Fruit fly (Drosophila melanogaster) whole organism, embryonic: ENCODE results near the gene alpha-Man-Ia.

Experiments
- Ada2b ChIP-seq: fragments of 200-800 bp; sonication (Bioruptor generic); IDR thresholded peaks from 2 replicates; pipeline ENCODE4 v1.3.6; 2022; ENCODE audit warnings: missing biosample characterization, missing genetic modification characterization
- Atf6 ChIP-seq: fragments of 200-800 bp; sonication (Bioruptor generic); IDR thresholded peaks from 2 replicates; pipeline ENCODE4 v1.3.6; 2022; ENCODE audit warnings: missing biosample characterization, missing genetic modification characterization
- Bdp1 ChIP-seq: fragments of 200-800 bp; sonication (Bioruptor generic); optimal IDR thresholded peaks from 3 replicates; lab custom pipeline; 2016; ENCODE audit warnings: missing biosample characterization, missing genetic modification characterization
- CG11504 ChIP-seq: fragments of 200-800 bp; sonication (Bioruptor generic); optimal IDR thresholded peaks from 3 replicates; lab custom pipeline; 2019; ENCODE audit warnings: missing biosample characterization, mild to moderate bottlenecking, missing genetic modification characterization, moderate library complexity
- CG12236 ChIP-seq: fragments of 200-800 bp; sonication (Bioruptor generic); optimal IDR thresholded peaks from 2 replicates; lab custom pipeline; 2016; ENCODE audit warnings: missing biosample characterization, missing genetic modification characterization
- CG14014 ChIP-seq: fragments of 200-800 bp; sonication (Bioruptor generic); IDR thresholded peaks from 2 replicates; pipeline ENCODE4 v1.3.6; 2022; ENCODE audit warnings: missing biosample characterization, missing genetic modification characterization
- CG14667 ChIP-seq: fragments of 200-800 bp; sonication (Bioruptor generic); IDR thresholded peaks from 2 replicates; pipeline ENCODE4 v1.3.6; 2022; ENCODE audit warnings: missing biosample characterization, missing genetic modification characterization
- CG14860 ChIP-seq: fragments of 200-800 bp; sonication (Bioruptor generic); IDR thresholded peaks from 3 replicates; pipeline ENCODE4 v1.3.6; 2022; ENCODE audit warnings: missing biosample characterization, missing genetic modification characterization; ENCODE audit not compliant: partially characterized antibody
- CG15601 ChIP-seq: fragments of 200-800 bp; sonication (Bioruptor generic); optimal IDR thresholded peaks from 3 replicates; lab custom pipeline; 2019; ENCODE audit warnings: missing biosample characterization, mild to moderate bottlenecking, missing genetic modification characterization, moderate library complexity
- CG17361 ChIP-seq: fragments of 200-800 bp; sonication (Bioruptor generic); IDR thresholded peaks from 3 replicates; pipeline ENCODE4 v1.3.6; 2022; ENCODE audit warnings: missing biosample characterization, missing genetic modification characterization
- CG18599 ChIP-seq: fragments of 200-800 bp; sonication (Bioruptor generic); optimal IDR thresholded peaks from 3 replicates; lab custom pipeline; 2017; ENCODE audit warnings: missing biosample characterization, missing genetic modification characterization, mild to moderate bottlenecking, moderate library complexity, missing genetic modification reagents
- CG2116 ChIP-seq: fragments of 200-800 bp; sonication (Bioruptor generic); optimal IDR thresholded peaks from 3 replicates; lab custom pipeline; 2018; ENCODE audit warnings: missing biosample characterization, mild to moderate bottlenecking, missing genetic modification characterization
- CG32532 ChIP-seq: fragments of 200-800 bp; sonication (Bioruptor generic); IDR thresholded peaks from 2 replicates; pipeline ENCODE4 v1.3.6; 2022; ENCODE audit warnings: missing biosample characterization, missing genetic modification characterization
- CG3281 ChIP-seq: fragments of 200-800 bp; sonication (Bioruptor generic); optimal IDR thresholded peaks from 3 replicates; lab custom pipeline; 2017; ENCODE audit warnings: missing biosample characterization, mild to moderate bottlenecking, missing genetic modification characterization
- CG33557 ChIP-seq: fragments of 200-800 bp; sonication (Bioruptor generic); optimal IDR thresholded peaks from 2 replicates; lab custom pipeline; 2019; ENCODE audit warnings: missing biosample characterization, mild to moderate bottlenecking, missing genetic modification characterization, moderate library complexity
- CG3838 ChIP-seq: fragments of 200-800 bp; sonication (Bioruptor generic); optimal IDR thresholded peaks from 3 replicates; lab custom pipeline; 2016; ENCODE audit warnings: missing biosample characterization, missing genetic modification characterization
- CG4282 ChIP-seq: fragments of 200-800 bp; sonication (Bioruptor generic); optimal IDR thresholded peaks from 2 replicates; lab custom pipeline; 2016; ENCODE audit warnings: missing biosample characterization, missing genetic modification characterization
- CG4424 ChIP-seq: fragments of 200-800 bp; sonication (Bioruptor generic); optimal IDR thresholded peaks from 3 replicates; lab custom pipeline; 2016; ENCODE audit warnings: missing biosample characterization, missing genetic modification characterization
- CG4730 ChIP-seq: fragments of 200-800 bp; sonication (Bioruptor generic); IDR thresholded peaks from 2 replicates; pipeline ENCODE4 v1.3.6; 2022; ENCODE audit warnings: missing biosample characterization, missing genetic modification characterization
- CG5245 ChIP-seq: fragments of 200-800 bp; sonication (Bioruptor generic); optimal IDR thresholded peaks from 3 replicates; lab custom pipeline; 2016; ENCODE audit warnings: missing biosample characterization, missing genetic modification characterization
- CG6175 ChIP-seq: fragments of 200-800 bp; sonication (Bioruptor generic); IDR thresholded peaks from 3 replicates; pipeline ENCODE4 v1.3.6; 2022; ENCODE audit warnings: missing biosample characterization, missing genetic modification characterization
- CG6765 ChIP-seq: fragments of 200-800 bp; sonication (Bioruptor generic); optimal IDR thresholded peaks from 3 replicates; lab custom pipeline; 2017; ENCODE audit warnings: missing biosample characterization, mild to moderate bottlenecking, missing genetic modification characterization
- CG8290 ChIP-seq, 3 experiments: fragments of 200-800 bp; sonication (Bioruptor generic); optimal IDR thresholded peaks; 2 replicates each; lab custom pipeline; 2016 to 2019; ENCODE audit warnings: missing biosample characterization in 3 of 3, missing genetic modification characterization in 3 of 3, mild to moderate bottlenecking in 2 of 3, moderate library complexity in 1 of 3
- CG9876 ChIP-seq: fragments of 200-800 bp; sonication (Bioruptor generic); optimal IDR thresholded peaks from 2 replicates; lab custom pipeline; 2016; ENCODE audit warnings: missing biosample characterization, missing genetic modification characterization
- CG9932 ChIP-seq: fragments of 200-800 bp; sonication (Bioruptor generic); IDR thresholded peaks from 2 replicates; pipeline ENCODE4 v1.3.6; 2022; ENCODE audit warnings: missing biosample characterization, missing genetic modification characterization
- Chrac-16 ChIP-seq: fragments of 200-800 bp; sonication (Bioruptor generic); optimal IDR thresholded peaks from 3 replicates; lab custom pipeline; 2016; ENCODE audit warnings: missing biosample characterization, missing genetic modification characterization
- Dip2 ChIP-seq: fragments of 200-800 bp; sonication (Bioruptor generic); IDR thresholded peaks from 2 replicates; pipeline ENCODE4 v1.3.6; 2022; ENCODE audit warnings: missing biosample characterization, missing genetic modification characterization
- ERR ChIP-seq: fragments of 200-800 bp; sonication (Bioruptor generic); optimal IDR thresholded peaks from 2 replicates; lab custom pipeline; 2016; ENCODE audit warnings: missing biosample characterization, missing genetic modification characterization
- HLH4C ChIP-seq: fragments of 200-800 bp; sonication (Bioruptor generic); IDR thresholded peaks from 3 replicates; pipeline ENCODE4 v1.3.6; 2022; ENCODE audit warnings: missing biosample characterization, missing genetic modification characterization; ENCODE audit not compliant: partially characterized antibody
- HmgZ ChIP-seq: fragments of 200-800 bp; sonication (Bioruptor generic); optimal IDR thresholded peaks from 2 replicates; lab custom pipeline; 2018; ENCODE audit warnings: missing biosample characterization, mild to moderate bottlenecking, missing genetic modification characterization
- Lhr ChIP-seq: fragments of 200-800 bp; sonication (Bioruptor generic); optimal IDR thresholded peaks from 3 replicates; lab custom pipeline; 2017; ENCODE audit warnings: mild to moderate bottlenecking, missing biosample characterization, missing genetic modification reagents, missing genetic modification characterization
- Ravus ChIP-seq: fragments of 200-800 bp; sonication (Bioruptor generic); IDR thresholded peaks from 2 replicates; pipeline ENCODE4 v1.3.6; 2022; ENCODE audit warnings: missing biosample characterization, missing genetic modification characterization
- Side ChIP-seq: fragments of 200-800 bp; sonication (Bioruptor generic); optimal IDR thresholded peaks from 2 replicates; lab custom pipeline; 2016; ENCODE audit warnings: missing biosample characterization, missing genetic modification characterization
- Sin3A ChIP-seq: fragments of >200 bp; optimal IDR thresholded peaks from 2 replicates; lab custom pipeline; 2018
- Tbp ChIP-seq: fragments of >200 bp; optimal IDR thresholded peaks from 2 replicates; lab custom pipeline; 2018; ENCODE audit warnings: missing biosample characterization, missing genetic modification characterization
- ac ChIP-seq: fragments of 200-800 bp; sonication (Bioruptor generic); optimal IDR thresholded peaks from 3 replicates; lab custom pipeline; 2017; ENCODE audit warnings: missing biosample characterization, mild to moderate bottlenecking, missing genetic modification characterization
- ato ChIP-seq: fragments of 200-800 bp; sonication (Bioruptor generic); IDR thresholded peaks from 2 replicates; pipeline ENCODE4 v1.3.6; 2022; ENCODE audit warnings: missing biosample characterization, missing genetic modification characterization; ENCODE audit not compliant: partially characterized antibody
- bowl ChIP-seq: fragments of 200-800 bp; sonication (Bioruptor generic); IDR thresholded peaks from 2 replicates; pipeline ENCODE4 v1.3.6; 2022; ENCODE audit warnings: missing biosample characterization, missing genetic modification characterization
- bsh ChIP-seq, 2 experiments: fragments of 200-800 bp; sonication (Bioruptor generic); optimal IDR thresholded peaks; 2 replicates each; lab custom pipeline; 2017 to 2018; ENCODE audit warnings: mild to moderate bottlenecking in 2 of 2, missing biosample characterization in 2 of 2, missing genetic modification characterization in 2 of 2, moderate library complexity in 1 of 2
- chn ChIP-seq: fragments of 200-800 bp; sonication (Bioruptor generic); optimal IDR thresholded peaks from 2 replicates; lab custom pipeline; 2016; ENCODE audit warnings: missing biosample characterization, missing genetic modification characterization
- crc ChIP-seq: fragments of 200-800 bp; sonication (Bioruptor generic); optimal IDR thresholded peaks from 2 replicates; lab custom pipeline; 2016; ENCODE audit warnings: missing biosample characterization, missing genetic modification characterization
- croc ChIP-seq: fragments of 200-800 bp; sonication (Bioruptor generic); conservative IDR thresholded peaks from 3 replicates; pipeline ENCODE4 v1.3.6; 2022; ENCODE audit warnings: missing biosample characterization, missing genetic modification characterization
- en ChIP-seq: fragments of 200-800 bp; sonication (Bioruptor generic); optimal IDR thresholded peaks from 2 replicates; lab custom pipeline; 2016; ENCODE audit warnings: missing biosample characterization, missing genetic modification characterization
- gfzf ChIP-seq: fragments of 200-800 bp; sonication (Bioruptor generic); optimal IDR thresholded peaks from 2 replicates; lab custom pipeline; 2016; ENCODE audit warnings: missing biosample characterization, mild to moderate bottlenecking, missing genetic modification characterization, moderate library complexity
- inv ChIP-seq: fragments of 200-800 bp; sonication (Bioruptor generic); IDR thresholded peaks from 2 replicates; pipeline ENCODE4 v1.3.6; 2022; ENCODE audit warnings: missing biosample characterization, missing genetic modification characterization; ENCODE audit not compliant: partially characterized antibody
- kah ChIP-seq: fragments of 200-800 bp; sonication (Bioruptor generic); optimal IDR thresholded peaks from 2 replicates; lab custom pipeline; 2018; ENCODE audit warnings: missing biosample characterization, mild to moderate bottlenecking, missing genetic modification characterization
- maf-S ChIP-seq: fragments of 200-800 bp; sonication (Bioruptor generic); optimal IDR thresholded peaks from 2 replicates; lab custom pipeline; 2016; ENCODE audit warnings: missing biosample characterization, missing genetic modification characterization
- oc ChIP-seq: fragments of 200-800 bp; sonication (Bioruptor generic); optimal IDR thresholded peaks from 2 replicates; lab custom pipeline; 2018; ENCODE audit warnings: missing biosample characterization, mild to moderate bottlenecking, missing genetic modification characterization, moderate library complexity
- ro ChIP-seq: fragments of 200-800 bp; sonication (Bioruptor generic); IDR thresholded peaks from 2 replicates; pipeline ENCODE4 v1.3.6; 2022; ENCODE audit warnings: missing biosample characterization, missing genetic modification characterization
- row ChIP-seq: fragments of 200-800 bp; sonication (Bioruptor generic); IDR thresholded peaks from 3 replicates; pipeline ENCODE4 v1.3.6; 2022; ENCODE audit warnings: missing biosample characterization, missing genetic modification characterization
- sens-2 ChIP-seq: fragments of 200-800 bp; sonication (Bioruptor generic); IDR thresholded peaks from 2 replicates; pipeline ENCODE4 v1.3.6; 2022; ENCODE audit warnings: missing biosample characterization, missing genetic modification characterization
- zen2 ChIP-seq: fragments of 200-800 bp; sonication (Bioruptor generic); IDR thresholded peaks from 3 replicates; pipeline ENCODE4 v1.3.6; 2022; ENCODE audit warnings: missing biosample characterization, missing genetic modification characterization; ENCODE audit not compliant: partially characterized antibody

alpha-Man-Ia gene

dm6 chrX:10367801-10368203 is 42.0 kb upstream of the alpha-Man-Ia start, which contains the start of gene CG17841 (continued):
- TF ChIP-seq CG32532 (no peak), CG9876 (GFP tag; lab: Kevin White, UChicago) (no peak), CG11504 (tag; lab: Kevin White, UChicago) (peak; percentile 69), CG6765 (GFP tag; lab: Kevin White, UChicago) (no peak), CG4282 (GFP tag; lab: Kevin White, UChicago) (no peak), CG12236 (GFP tag; lab: Kevin White, UChicago) (no peak), sens-2 (GFP tag; lab: Robert Waterston, UW) (no peak), row (GFP tag; lab: Robert Waterston, UW) (no peak), maf-S (GFP tag; lab: Kevin White, UChicago) (no peak), gfzf (peak; percentile 86), CG5245 (no peak), HLH4C (GFP tag; lab: Robert Waterston, UW) (peak; percentile 65), chn (GFP tag; lab: Kevin White, UChicago) (no peak), CG2116 (GFP tag; lab: Kevin White, UChicago) (peak; percentile 89), Lhr (GFP tag; lab: Kevin White, UChicago) (peak; percentile 76), ro (no peak), CG17361 (no peak), CG18599 (GFP tag; lab: Kevin White, UChicago) (no peak), Dip2 (GFP tag; lab: Robert Waterston, UW) (no peak), en (GFP tag; lab: Kevin White, UChicago) (no peak), Ravus (no peak), ac (GFP tag; lab: Kevin White, UChicago) (no peak), Ada2b (GFP tag; lab: Robert Waterston, UW) (no peak), Atf6 (GFP tag; lab: Robert Waterston, UW) (no peak), kah (peak; percentile 26), Tbp (GFP tag; lab: Kevin White, UChicago) (no peak), CG3281 (GFP tag; lab: Kevin White, UChicago) (no peak), Sin3A (lab: Kevin White, UChicago) (peak; percentile 87), inv (no peak), Bdp1 (GFP tag; lab: Kevin White, UChicago) (no peak), bsh (GFP tag; optimal IDR thresholded peaks at IDR 0.05; lab: Kevin White, UChicago) (no peak), Chrac-16 (GFP tag; lab: Kevin White, UChicago) (no peak), HmgZ (tag; lab: Kevin White, UChicago) (peak; percentile 43), CG14667 (GFP tag; lab: Robert Waterston, UW) (no peak), ato (GFP tag; lab: Robert Waterston, UW) (no peak), bowl (GFP tag; lab: Robert Waterston, UW) (no peak), oc (tag; lab: Kevin White, UChicago) (no peak), CG33557 (no peak), CG4424 (no peak), CG3838 (GFP tag; lab: Kevin White, UChicago) (no peak), CG14014 (no peak), CG4730 (no peak), ERR (GFP tag; lab: Kevin White, UChicago) (no peak), CG9932 (GFP tag; lab: Robert Waterston, UW) (no peak), crc (GFP tag; lab: Kevin White, UChicago) (no peak), CG8290 (GFP tag; optimal IDR thresholded peaks at IDR 0.05; lab: Kevin White, UChicago) (no peak), CG8290 (tag; optimal IDR thresholded peaks at IDR 0.05; lab: Kevin White, UChicago) (peak; percentile 1 to 11), CG15601 (tag; lab: Kevin White, UChicago) (peak; percentile 23), CG14860 (GFP tag; lab: Robert Waterston, UW) (no peak; the same call in 2 of the 3 replicates), zen2 (GFP tag; lab: Robert Waterston, UW) (0 out of 3 replicates have a peak, but pooled peaks have one; percentile 44), CG6175 (GFP tag; lab: Robert Waterston, UW) (no peak), Side (GFP tag; lab: Kevin White, UChicago) (no peak), croc (GFP tag; lab: Robert Waterston, UW) (no peak)
